Worm (Caenorhabditis elegans) whole organism, mixed stage, embryonic: ENCODE measurements around the gene Y51H7C.41.

ENCODE experiments used
- blmp-1 ChIP-seq: fragments of 150-350 bp; optimal IDR thresholded peaks from 2 replicates; lab custom pipeline; 2014; ENCODE audit warnings: missing biosample characterization, missing genetic modification characterization
- elt-1 ChIP-seq: sonication (generic microtip); optimal IDR thresholded peaks from 2 replicates; lab custom pipeline; 2017; ENCODE audit warnings: missing genetic modification characterization, mild to moderate bottlenecking, missing compliant biosample characterization, antibody characterized with exemption, moderate library complexity, borderline replicate concordance; ENCODE audit not compliant: insufficient read depth
- ham-2 ChIP-seq: fragments of 200-800 bp; sonication (Bioruptor generic); optimal IDR thresholded peaks from 2 replicates; lab custom pipeline; 2018; ENCODE audit warnings: mild to moderate bottlenecking, missing genetic modification characterization, missing compliant biosample characterization
- lin-13 ChIP-seq: fragments of 150-350 bp; optimal IDR thresholded peaks from 2 replicates; lab custom pipeline; 2014; ENCODE audit warnings: missing biosample characterization, missing genetic modification characterization
- lsy-2 ChIP-seq: fragments of 150-350 bp; optimal IDR thresholded peaks from 2 replicates; lab custom pipeline; 2014; ENCODE audit warnings: missing biosample characterization, missing genetic modification characterization
- mls-2 ChIP-seq: sonication (generic microtip); optimal IDR thresholded peaks from 2 replicates; lab custom pipeline; 2016; ENCODE audit warnings: mild to moderate bottlenecking, missing genetic modification characterization, moderate library complexity, missing compliant biosample characterization
- nhr-12 ChIP-seq: fragments of 150-350 bp; optimal IDR thresholded peaks from 2 replicates; lab custom pipeline; 2014; ENCODE audit warnings: missing biosample characterization, missing genetic modification characterization
- nhr-2 ChIP-seq: fragments of 150-350 bp; optimal IDR thresholded peaks from 2 replicates; lab custom pipeline; 2014; ENCODE audit warnings: missing biosample characterization, missing genetic modification characterization
- nhr-76 ChIP-seq: sonication (generic microtip); optimal IDR thresholded peaks from 2 replicates; lab custom pipeline; 2017; ENCODE audit warnings: missing biosample characterization, missing genetic modification characterization
- pha-4 ChIP-seq: fragments of 150-350 bp; optimal IDR thresholded peaks from 2 replicates; lab custom pipeline; 2018; ENCODE audit warnings: missing biosample characterization, missing genetic modification reagents, missing genetic modification characterization
- unc-62 ChIP-seq: fragments of 150-350 bp; optimal IDR thresholded peaks from 2 replicates; lab custom pipeline; 2014; ENCODE audit warnings: missing biosample characterization, missing genetic modification reagents, missing genetic modification characterization
- ztf-11 ChIP-seq: fragments of 150-350 bp; optimal IDR thresholded peaks from 2 replicates; lab custom pipeline; 2014; ENCODE audit warnings: missing biosample characterization, missing genetic modification characterization

DNA sequence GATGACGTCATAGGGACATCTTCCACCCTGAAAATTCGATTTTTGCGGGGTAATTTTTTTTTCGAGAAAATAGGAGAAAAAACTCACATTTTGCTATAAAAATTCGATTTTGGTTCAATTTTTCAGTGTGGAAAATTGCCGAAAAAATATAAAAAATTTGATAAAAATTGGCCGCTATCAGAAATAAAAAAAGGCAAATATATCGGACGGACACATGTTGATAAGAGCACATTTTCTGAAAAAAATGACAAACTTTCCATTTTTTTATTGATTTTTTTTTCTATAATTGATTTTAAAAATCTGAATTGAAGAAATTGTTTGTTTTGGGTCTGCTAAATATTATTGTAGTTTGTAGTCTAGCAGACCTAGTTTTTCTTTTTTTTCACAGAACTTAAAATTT lies 47.6 kb upstream of the Y51H7C.41 start, which contains the start of gene C13A10.1:
- TF ChIP-seq nhr-76 (tag; lab: Kevin White, UChicago) (no peak), pha-4 (tag; lab: Kevin White, UChicago) (no peak), unc-62 (no peak), elt-1 (no peak), nhr-12 (tag; lab: Kevin White, UChicago) (no peak), ztf-11 (tag; lab: Kevin White, UChicago) (no peak), nhr-2 (tag; lab: Kevin White, UChicago) (no peak), blmp-1 (tag; lab: Kevin White, UChicago) (no peak), mls-2 (tag; lab: Kevin White, UChicago) (no peak), ham-2 (GFP tag; lab: Kevin White, UChicago) (no peak), lsy-2 (tag; lab: Kevin White, UChicago) (no peak), lin-13 (tag; lab: Kevin White, UChicago) (no peak)
